Fruit fly (Drosophila melanogaster) whole organism, prepupa: ENCODE measurements around the gene Hk.

Source experiments
- Lpt ChIP-seq: fragments of 200-800 bp; sonication (Bioruptor generic); optimal IDR thresholded peaks from 3 replicates; lab custom pipeline; 2016; ENCODE audit warnings: missing biosample characterization, missing genetic modification characterization
- Sox15 ChIP-seq: fragments of 200-800 bp; sonication (Bioruptor generic); optimal IDR thresholded peaks from 3 replicates; lab custom pipeline; 2016; ENCODE audit warnings: missing biosample characterization, missing genetic modification characterization
- acj6 ChIP-seq: fragments of 200-800 bp; sonication (Bioruptor generic); optimal IDR thresholded peaks from 3 replicates; lab custom pipeline; 2016; ENCODE audit warnings: missing biosample characterization, missing genetic modification characterization

DNA sequence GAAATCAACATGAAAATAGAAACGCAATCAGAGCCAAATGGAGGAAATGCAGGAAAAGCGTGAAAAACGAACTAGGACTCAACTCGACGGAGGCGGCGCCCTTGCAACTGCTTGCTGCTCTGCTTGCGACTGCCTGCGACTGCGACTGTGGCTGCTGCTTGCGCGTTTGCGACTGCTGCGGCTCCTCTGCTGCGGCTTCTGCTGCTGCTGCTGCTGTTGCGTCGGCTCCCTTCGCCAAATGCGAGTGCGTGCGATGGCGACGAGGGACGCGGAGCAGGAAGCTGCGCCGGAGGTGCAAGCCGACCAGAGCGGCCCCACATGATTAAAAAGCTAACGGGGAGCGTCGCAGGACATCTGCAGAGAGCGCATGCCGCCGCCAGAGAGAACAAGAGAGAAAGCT is 2.1 kb downstream of the Hk start:
- no peak for TF ChIP-seq Sox15 (GFP tag; lab: Kevin White, UChicago)
- no peak for TF ChIP-seq Lpt (GFP tag; lab: Kevin White, UChicago)
- TF ChIP-seq acj6 (GFP tag; lab: Kevin White, UChicago) = no peak
